Fruit fly (Drosophila melanogaster) whole organism: ENCODE results near the gene Septin4.

ENCODE experiments used
- CG8478 ChIP-seq: fragments of >200 bp; optimal IDR thresholded peaks from 2 replicates; lab custom pipeline; 2018; ENCODE audit warnings: inconsistent platforms
- Dll ChIP-seq: fragments of >200 bp; optimal IDR thresholded peaks from 2 replicates; lab custom pipeline; 2017
- EcR ChIP-seq, 2 experiments: fragments of >200 bp; optimal IDR thresholded peaks; 2 replicates each; lab custom pipeline; 2017; ENCODE audit warnings: missing biosample characterization in 2 of 2, missing genetic modification characterization in 2 of 2, missing genetic modification reagents in 2 of 2
- pan ChIP-seq: fragments of >200 bp; optimal IDR thresholded peaks from 2 replicates; lab custom pipeline; 2017
- psq ChIP-seq: fragments of >200 bp; optimal IDR thresholded peaks from 2 replicates; lab custom pipeline; 2017
- usp ChIP-seq: fragments of >200 bp; optimal IDR thresholded peaks from 2 replicates; lab custom pipeline; 2017; ENCODE audit warnings: missing biosample characterization, missing genetic modification characterization, mixed read lengths

Gene Septin4

DNA sequence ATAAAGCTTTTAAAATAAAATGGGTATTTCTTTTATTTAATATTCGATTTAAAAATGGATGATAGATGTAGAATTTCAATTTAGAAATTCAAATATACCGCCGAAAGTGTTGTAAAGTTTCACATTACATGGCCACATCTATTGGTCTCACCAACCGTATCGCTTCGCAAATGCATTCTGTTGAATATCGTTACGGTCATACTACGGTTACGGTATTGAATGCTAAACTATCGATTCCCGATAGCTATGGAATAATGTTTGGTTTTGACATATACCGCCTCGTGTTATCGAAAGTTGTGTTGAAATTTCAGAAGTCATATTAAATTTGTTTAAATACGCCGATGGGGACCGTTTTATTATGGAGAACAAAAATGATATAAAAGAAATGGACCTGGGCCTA, 43.9 kb downstream of the Septin4 start, which contains the start of the genes CG32573 and CG42512:
CG32573 (plus strand) TSS at position 279 of the 400 bp plus-strand sequence.
CG42512 (plus strand) TSS at position 279 of the 400 bp plus-strand sequence.
- TF ChIP-seq pan (lab: Kevin White, UChicago) (no peak), CG8478 (lab: Kevin White, UChicago) (no peak), Dll (no peak), usp (GFP tag; lab: Kevin White, UChicago) (no peak)

- no peak for TF ChIP-seq EcR (GFP tag; optimal IDR thresholded peaks at IDR 0.05; lab: Kevin White, UChicago)
- TF ChIP-seq pan (lab: Kevin White, UChicago) = no peak
- no peak for TF ChIP-seq CG8478 (lab: Kevin White, UChicago)
- TF ChIP-seq Dll = no peak
- no peak for TF ChIP-seq psq (lab: Kevin White, UChicago)
- TF ChIP-seq usp (GFP tag; lab: Kevin White, UChicago) = no peak
Measured at dm6 chrX:16650078-16651063, 44.6 kb downstream of the Septin4 start.

dm6 chrX:16648435-16648781, 46.6 kb downstream of the Septin4 start:
- no peak for TF ChIP-seq EcR (GFP tag; optimal IDR thresholded peaks at IDR 0.05; lab: Kevin White, UChicago)

- no peak for TF ChIP-seq pan (lab: Kevin White, UChicago)
- TF ChIP-seq Dll = no peak
- TF ChIP-seq psq (lab: Kevin White, UChicago) = no peak
- no peak for TF ChIP-seq EcR (GFP tag; optimal IDR thresholded peaks at IDR 0.05; lab: Kevin White, UChicago)
- TF ChIP-seq CG8478 (lab: Kevin White, UChicago) = no peak
- TF ChIP-seq usp (GFP tag; lab: Kevin White, UChicago) = no peak
Measured at dm6 chrX:16647737-16648434, 47.1 kb downstream of the Septin4 start.

DNA sequence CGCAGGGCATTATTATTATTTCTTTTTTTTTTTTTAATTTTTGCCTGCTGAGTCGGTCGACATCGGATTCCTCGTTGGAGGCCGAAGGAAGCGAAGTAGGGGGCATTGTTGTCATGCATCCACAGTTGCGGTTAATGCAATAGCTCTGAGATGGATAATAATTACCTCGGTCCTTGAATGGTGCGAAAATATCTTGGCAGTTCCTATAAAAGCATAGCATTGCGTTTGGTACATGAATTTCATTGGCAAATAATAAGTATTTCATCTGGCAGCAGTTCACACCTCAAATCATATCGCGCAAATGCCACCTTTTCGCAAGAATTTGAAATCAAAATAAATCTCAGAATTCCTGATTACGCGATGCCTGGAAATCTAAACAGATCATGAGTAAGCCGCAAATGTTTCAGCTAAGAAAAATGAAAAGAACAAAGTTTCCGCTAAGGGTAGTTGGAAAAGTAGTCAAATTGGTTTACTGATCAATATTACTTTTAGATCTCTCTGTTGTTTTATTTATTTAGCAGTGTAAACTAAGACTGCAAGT, 47.8 kb downstream of the Septin4 start:
- TF ChIP-seq CG8478 (lab: Kevin White, UChicago) (no peak), usp (GFP tag; lab: Kevin White, UChicago) (no peak), pan (lab: Kevin White, UChicago) (no peak), EcR (GFP tag; optimal IDR thresholded peaks at IDR 0.05; lab: Kevin White, UChicago) (no peak), psq (lab: Kevin White, UChicago) (no peak), Dll (no peak)

- TF ChIP-seq EcR (GFP tag; optimal IDR thresholded peaks at IDR 0.05; lab: Kevin White, UChicago) = no peak
- no peak for TF ChIP-seq usp (GFP tag; lab: Kevin White, UChicago)
- no peak for TF ChIP-seq psq (lab: Kevin White, UChicago)
Measured at dm6 chrX:16645472-16645871, 49.5 kb downstream of the Septin4 start.

- TF ChIP-seq CG8478 (lab: Kevin White, UChicago) (no peak), pan (lab: Kevin White, UChicago) (no peak), usp (GFP tag; lab: Kevin White, UChicago) (no peak), EcR (GFP tag; optimal IDR thresholded peaks at IDR 0.05; lab: Kevin White, UChicago) (no peak), Dll (no peak), psq (lab: Kevin White, UChicago) (no peak)
Measured at dm6 chrX:16644535-16645131, 50.3 kb downstream of the Septin4 start.

DNA sequence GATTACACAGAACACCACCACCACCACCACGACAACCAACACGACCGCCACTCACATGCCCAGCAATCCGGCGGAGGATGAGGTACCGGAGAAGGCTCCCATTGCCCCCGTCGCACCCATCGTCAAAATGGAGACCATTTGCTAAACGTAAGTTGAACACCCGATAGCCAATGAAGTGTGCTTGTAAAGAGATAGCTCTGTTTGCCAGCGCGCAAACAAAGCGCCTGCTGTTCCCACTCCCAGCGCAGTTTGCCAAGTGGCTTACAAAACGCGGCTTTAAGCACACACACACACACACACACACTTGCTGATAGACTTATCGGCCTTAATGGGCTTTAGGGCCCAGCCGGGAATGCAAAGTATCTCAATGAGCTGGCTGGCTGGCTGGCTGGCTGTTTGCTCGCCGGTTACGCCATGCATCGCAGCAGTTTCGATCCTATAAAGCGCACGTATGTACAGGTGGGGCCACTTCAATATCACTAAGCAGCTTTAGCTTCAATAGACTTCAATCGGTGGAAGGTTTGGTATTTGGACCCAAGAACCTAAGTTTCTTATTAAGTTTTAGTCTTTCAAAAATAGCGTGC, 51.5 kb downstream of the Septin4 start:
- TF ChIP-seq Dll (no peak), psq (lab: Kevin White, UChicago) (no peak), CG8478 (lab: Kevin White, UChicago) (no peak), EcR (GFP tag; optimal IDR thresholded peaks at IDR 0.05; lab: Kevin White, UChicago) (no peak), usp (GFP tag; lab: Kevin White, UChicago) (no peak), pan (lab: Kevin White, UChicago) (no peak)

DNA sequence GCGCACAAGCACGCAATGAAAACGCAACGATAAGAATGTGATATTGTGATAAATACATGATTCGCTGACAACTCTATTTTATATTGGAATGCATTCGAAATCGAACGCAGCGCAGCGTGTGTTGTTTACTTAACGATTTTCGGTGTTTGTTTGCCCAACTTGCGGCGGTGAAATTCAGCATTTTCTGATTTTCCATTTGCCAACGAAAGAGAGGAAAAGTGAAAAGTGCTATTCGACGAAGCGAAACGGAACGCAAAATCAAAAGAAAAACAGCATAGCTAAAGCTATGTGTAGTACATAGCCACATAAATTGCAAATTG, 53.9 kb downstream of the Septin4 start:
- TF ChIP-seq Dll = no peak
- no peak for TF ChIP-seq CG8478 (lab: Kevin White, UChicago)
- no peak for TF ChIP-seq pan (lab: Kevin White, UChicago)
- no peak for TF ChIP-seq usp (GFP tag; lab: Kevin White, UChicago)
- no peak for TF ChIP-seq EcR (GFP tag; optimal IDR thresholded peaks at IDR 0.05; lab: Kevin White, UChicago)
- no peak for TF ChIP-seq psq (lab: Kevin White, UChicago)

DNA sequence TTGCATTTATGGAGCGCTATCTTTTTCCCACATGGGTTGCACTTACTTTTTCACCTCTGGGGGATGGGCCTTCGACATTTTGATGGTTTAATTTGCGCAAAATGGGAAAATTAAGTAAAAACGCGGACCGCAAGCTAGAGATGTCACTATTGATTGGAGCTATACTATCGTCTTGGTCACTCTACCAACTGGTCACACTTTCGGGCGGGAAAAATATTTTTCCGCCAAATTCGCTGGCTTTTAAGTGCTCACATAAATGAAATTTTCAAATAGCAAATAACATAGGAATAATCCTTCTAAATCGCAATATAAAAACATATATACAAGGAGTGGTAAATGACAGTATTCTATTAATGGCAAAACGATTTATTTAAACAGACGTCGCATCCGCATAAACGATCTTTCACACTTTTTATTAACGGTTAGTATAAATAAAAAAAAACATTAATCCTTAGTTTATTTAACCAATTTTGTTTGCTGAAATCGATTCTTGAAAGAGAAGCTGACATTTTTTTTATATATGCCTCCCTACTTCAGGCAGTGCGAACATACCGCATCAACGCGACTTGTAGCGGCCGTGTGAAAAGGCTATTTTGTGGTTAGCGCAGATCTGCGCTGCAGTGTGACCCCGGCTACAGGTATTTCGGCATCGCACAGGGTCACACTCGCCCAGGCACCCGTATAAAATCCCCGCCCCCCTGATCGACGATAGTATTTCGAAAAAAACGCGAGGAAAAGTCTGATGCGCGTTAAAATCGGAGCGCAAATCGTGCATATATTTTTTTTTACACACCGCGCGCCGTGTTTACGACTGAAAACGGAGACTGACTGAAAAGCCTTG, 54.5 kb downstream of the Septin4 start, which contains the start of the genes SNRPG and mthl1:
SNRPG (minus strand) TSS at position 160 of the 841 bp plus-strand sequence.
mthl1 (plus strand) TSS at position 709 of the 841 bp plus-strand sequence.
- TF ChIP-seq EcR (GFP tag; optimal IDR thresholded peaks at IDR 0.05; lab: Kevin White, UChicago) (no peak), pan (lab: Kevin White, UChicago) (no peak), psq (lab: Kevin White, UChicago) (no peak)
